Worm (Caenorhabditis elegans) whole organism, midembryonic: Measurements from ENCODE around the gene T09A5.5.
A peak's percentile ranks its signal among the peaks of the same experiment; 100 is the strongest.

Experiments used
- T22C8.4 ChIP-seq: fragments of 200-800 bp; sonication (Bioruptor generic); IDR thresholded peaks from 2 replicates; pipeline ENCODE4 v1.3.6; 2022; ENCODE audit warnings: missing genetic modification characterization, missing compliant biosample characterization
- cog-1 ChIP-seq: sonication (generic microtip); optimal IDR thresholded peaks from 2 replicates; lab custom pipeline; 2016; ENCODE audit warnings: missing genetic modification characterization, missing compliant biosample characterization
- flt-1 ChIP-seq: fragments of 200-800 bp; sonication (Bioruptor generic); IDR thresholded peaks from 2 replicates; pipeline ENCODE4 v1.3.6; 2022; ENCODE audit warnings: missing genetic modification characterization, missing compliant biosample characterization
- klf-2 ChIP-seq: fragments of 200-800 bp; sonication (Bioruptor generic); conservative IDR thresholded peaks from 2 replicates; pipeline ENCODE4 v1.3.6; 2022; ENCODE audit warnings: missing genetic modification reagents, missing genetic modification characterization, missing compliant biosample characterization
- med-1 ChIP-seq: sonication (generic microtip); optimal IDR thresholded peaks from 2 replicates; lab custom pipeline; 2017; ENCODE audit warnings: missing genetic modification characterization, mild to moderate bottlenecking, missing compliant biosample characterization, antibody characterized with exemption, missing genetic modification reagents; ENCODE audit not compliant: insufficient read depth
- ref-1 ChIP-seq: fragments of 200-800 bp; sonication (Bioruptor generic); conservative IDR thresholded peaks from 2 replicates; pipeline ENCODE4 v1.3.6; 2022; ENCODE audit warnings: missing genetic modification reagents, missing genetic modification characterization, missing compliant biosample characterization
- tab-1 ChIP-seq: fragments of 200-800 bp; sonication (Bioruptor generic); IDR thresholded peaks from 2 replicates; pipeline ENCODE4 v1.3.6; 2022; ENCODE audit warnings: missing genetic modification characterization, missing compliant biosample characterization
- ztf-23 ChIP-seq: fragments of 200-800 bp; sonication (Bioruptor generic); IDR thresholded peaks from 2 replicates; pipeline ENCODE4 v1.3.6; 2022; ENCODE audit warnings: missing genetic modification reagents, missing genetic modification characterization, missing compliant biosample characterization
- ztf-29 ChIP-seq: fragments of 200-800 bp; sonication (Bioruptor generic); IDR thresholded peaks from 2 replicates; pipeline ENCODE4 v1.3.6; 2022; ENCODE audit warnings: missing genetic modification reagents, missing genetic modification characterization, missing compliant biosample characterization

The T09A5.5 gene

DNA sequence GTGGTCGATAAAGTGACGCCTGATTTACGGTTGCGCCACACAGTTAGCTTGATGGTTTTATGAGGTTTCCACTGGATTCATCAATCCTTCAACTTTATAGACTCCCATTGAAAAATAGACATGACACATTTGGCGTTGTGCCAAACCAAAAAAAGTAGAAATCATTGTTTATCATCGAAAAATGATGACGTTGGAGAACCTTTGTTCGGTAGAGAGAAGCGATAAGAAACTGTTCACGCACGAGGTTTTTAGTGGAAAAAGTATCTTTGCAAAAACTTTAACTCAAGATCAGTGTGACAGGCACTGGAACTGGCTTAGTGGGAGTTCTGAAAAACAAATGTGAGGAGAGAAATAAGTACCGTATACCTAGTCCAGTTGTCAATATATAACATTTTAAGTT is 39.9 kb downstream of the T09A5.5 start:
- TF ChIP-seq ztf-29 (GFP tag; lab: Robert Waterston, UW) (no peak), ref-1 (GFP tag; lab: Robert Waterston, UW) (no peak), klf-2 (GFP tag; lab: Robert Waterston, UW) (no peak), tab-1 (GFP tag; lab: Robert Waterston, UW) (no peak), T22C8.4 (GFP tag; lab: Robert Waterston, UW) (no peak), cog-1 (tag; lab: Kevin White, UChicago) (no peak), ztf-23 (GFP tag; lab: Robert Waterston, UW) (no peak), med-1 (GFP tag; lab: Kevin White, UChicago) (no peak), flt-1 (GFP tag; lab: Robert Waterston, UW) (no peak)

DNA sequence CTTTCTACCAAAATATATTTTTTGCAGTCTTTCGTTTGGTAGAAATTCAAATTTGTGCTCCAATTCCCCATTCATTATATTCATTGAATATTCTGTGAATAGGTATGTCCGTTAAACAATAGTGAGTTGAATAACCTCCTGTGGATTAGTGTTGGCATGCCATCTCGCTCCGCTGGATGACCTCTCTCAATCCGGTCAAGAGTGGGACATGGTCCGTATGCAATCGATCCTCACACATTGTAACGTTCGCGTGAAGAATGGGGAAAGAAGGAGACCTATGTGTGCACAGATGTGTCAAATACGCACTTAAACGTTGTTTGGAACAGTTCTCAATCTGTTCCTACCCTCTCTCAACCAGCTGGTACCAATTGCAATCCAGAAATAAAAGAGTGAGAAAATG is 40.3 kb downstream of the T09A5.5 start:
- TF ChIP-seq ztf-23 (GFP tag; lab: Robert Waterston, UW), result no peak
- no peak for TF ChIP-seq med-1 (GFP tag; lab: Kevin White, UChicago)
- no peak for TF ChIP-seq ztf-29 (GFP tag; lab: Robert Waterston, UW)
- TF ChIP-seq ref-1 (GFP tag; lab: Robert Waterston, UW), result no peak
- TF ChIP-seq flt-1 (GFP tag; lab: Robert Waterston, UW), result no peak
- 0 out of 2 replicates have a peak, but pooled peaks have one; percentile 25 for TF ChIP-seq T22C8.4 (GFP tag; lab: Robert Waterston, UW)
- no peak for TF ChIP-seq cog-1 (tag; lab: Kevin White, UChicago)
- TF ChIP-seq tab-1 (GFP tag; lab: Robert Waterston, UW), result no peak

DNA sequence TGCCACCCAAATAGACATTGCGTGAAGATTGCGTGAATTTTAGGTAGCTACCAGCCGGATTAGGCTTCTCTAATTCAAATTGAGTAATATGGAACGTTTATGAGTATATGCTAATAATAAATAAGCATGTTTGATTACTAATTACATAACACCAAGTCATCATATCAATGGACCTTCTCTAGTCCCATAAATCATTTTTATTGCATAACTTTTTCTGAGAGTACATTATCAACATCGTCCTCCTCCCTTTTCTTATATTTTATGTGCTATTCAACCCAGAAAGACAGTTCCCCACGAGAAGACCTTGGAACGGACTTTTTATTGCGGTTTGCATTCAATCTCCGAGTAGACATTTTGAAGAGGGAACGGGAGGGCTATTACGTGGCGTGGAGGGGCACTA is 41.2 kb downstream of the T09A5.5 start:
- TF ChIP-seq ref-1 (GFP tag; lab: Robert Waterston, UW) (no peak), ztf-29 (GFP tag; lab: Robert Waterston, UW) (0 out of 2 replicates have a peak, but pooled peaks have one; percentile 26), flt-1 (GFP tag; lab: Robert Waterston, UW) (peak; percentile 61; the same call in 1 of the 2 replicates), tab-1 (GFP tag; lab: Robert Waterston, UW) (no peak), cog-1 (tag; lab: Kevin White, UChicago) (peak; percentile 36), klf-2 (GFP tag; lab: Robert Waterston, UW) (0 out of 2 replicates have a peak, but pooled peaks have one; percentile 43), med-1 (GFP tag; lab: Kevin White, UChicago) (no peak)

DNA sequence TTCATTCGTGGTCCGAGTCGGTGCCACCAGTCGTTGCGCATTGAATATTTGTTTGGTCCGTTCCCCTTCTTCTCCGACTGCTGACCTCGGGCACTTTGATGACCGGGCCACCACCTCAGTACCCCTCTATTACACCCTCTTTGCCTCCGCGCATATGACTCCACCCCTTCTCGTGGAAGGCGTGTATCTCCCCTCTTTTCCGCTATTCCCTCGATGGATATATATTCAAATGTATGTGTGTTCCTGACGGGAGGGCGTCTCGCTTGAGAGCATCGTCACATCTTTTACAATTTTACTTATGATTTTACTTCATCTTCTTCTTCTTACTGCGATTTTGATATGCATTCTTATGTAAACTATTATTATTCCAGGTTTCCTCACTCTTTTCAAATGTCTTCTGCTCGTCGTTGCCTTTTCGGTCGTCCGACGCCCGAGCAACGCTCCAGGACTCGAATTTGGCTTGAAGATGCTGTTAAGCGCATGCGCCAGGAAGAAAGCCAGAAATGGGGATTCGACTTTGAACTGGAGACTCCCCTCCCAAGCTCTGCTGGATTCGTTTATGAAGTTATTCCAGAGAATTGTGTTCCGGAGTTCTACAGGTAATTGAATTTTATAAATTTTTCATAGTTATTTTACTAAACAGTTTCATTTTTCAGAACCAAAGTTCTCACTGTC is 42.6 kb downstream of the T09A5.5 start, which contains the start of gene cki-1:
TSS of gene cki-1 (plus strand) at position 372 of the 675 bp plus-strand sequence.
- peak; percentile 58 for TF ChIP-seq flt-1 (GFP tag; lab: Robert Waterston, UW)
- TF ChIP-seq ztf-23 (GFP tag; lab: Robert Waterston, UW), result peak; percentile 61; the same call in 1 of the 2 replicates
- no peak for TF ChIP-seq med-1 (GFP tag; lab: Kevin White, UChicago)
- TF ChIP-seq ztf-29 (GFP tag; lab: Robert Waterston, UW), result no peak
- 0 out of 2 replicates have a peak, but pooled peaks have one; percentile 48 for TF ChIP-seq tab-1 (GFP tag; lab: Robert Waterston, UW)

DNA sequence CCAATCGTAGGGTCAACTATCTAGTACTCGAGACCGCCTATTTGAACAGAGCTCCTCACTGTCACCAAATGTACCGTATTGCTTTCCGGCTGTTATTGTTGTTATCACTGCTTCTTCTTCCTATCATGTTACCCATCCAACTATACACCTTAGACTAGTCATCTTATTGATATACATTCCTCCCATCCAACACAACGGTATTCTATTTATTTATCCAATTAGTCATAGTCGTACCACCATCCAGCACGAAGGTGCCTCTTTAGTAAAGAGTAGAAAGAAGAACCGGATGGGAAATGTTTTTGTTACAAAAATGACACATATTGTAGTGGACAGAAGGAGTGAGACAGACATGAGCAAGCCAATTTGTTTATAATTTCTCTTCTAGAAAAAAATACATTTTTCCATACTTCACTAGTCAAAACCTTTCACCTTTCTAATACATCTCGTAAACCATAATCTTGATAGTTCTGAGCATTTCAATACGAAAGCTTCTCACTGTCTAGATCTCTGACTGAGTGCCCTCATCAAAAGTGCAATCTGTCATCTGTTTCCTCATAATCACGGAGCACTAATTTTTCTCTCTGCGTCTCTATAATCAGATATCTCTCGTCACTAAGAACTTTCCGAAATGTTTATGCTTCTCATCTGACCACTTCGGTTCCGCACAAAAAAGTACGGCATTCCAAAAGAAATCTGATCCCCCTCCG is 43.3 kb downstream of the T09A5.5 start:
- no peak for TF ChIP-seq klf-2 (GFP tag; lab: Robert Waterston, UW)

DNA sequence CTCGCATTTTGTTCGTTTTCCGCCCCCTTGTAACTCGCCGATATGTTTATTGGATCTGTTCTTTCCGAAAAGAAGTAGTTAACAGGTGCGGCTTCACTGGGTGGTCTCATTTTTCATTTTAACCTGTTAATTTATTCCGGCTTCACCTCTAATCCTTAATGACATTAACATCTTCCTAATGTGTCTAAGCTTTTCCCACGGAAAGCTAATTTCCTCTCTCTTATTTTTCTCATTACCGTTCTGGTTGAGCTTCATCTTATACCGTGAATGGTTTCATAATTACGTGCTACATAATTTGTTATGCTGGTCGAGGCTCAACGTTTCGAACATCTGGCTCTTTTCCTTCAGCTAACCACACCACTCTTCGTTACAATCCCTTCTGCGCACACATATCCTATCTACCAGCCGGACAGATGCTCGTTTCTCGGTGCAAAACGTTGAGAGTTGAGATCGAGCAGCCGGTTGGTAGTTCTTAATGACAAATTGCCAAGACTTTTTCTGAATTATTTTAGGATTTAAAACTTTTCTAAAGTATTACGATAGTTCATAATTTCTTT is 44.1 kb downstream of the T09A5.5 start:
- no peak for TF ChIP-seq tab-1 (GFP tag; lab: Robert Waterston, UW)
- peak; percentile 85 for TF ChIP-seq cog-1 (tag; lab: Kevin White, UChicago)
- TF ChIP-seq ztf-29 (GFP tag; lab: Robert Waterston, UW), result no peak
- no peak for TF ChIP-seq ztf-23 (GFP tag; lab: Robert Waterston, UW)
- TF ChIP-seq flt-1 (GFP tag; lab: Robert Waterston, UW), result no peak

DNA sequence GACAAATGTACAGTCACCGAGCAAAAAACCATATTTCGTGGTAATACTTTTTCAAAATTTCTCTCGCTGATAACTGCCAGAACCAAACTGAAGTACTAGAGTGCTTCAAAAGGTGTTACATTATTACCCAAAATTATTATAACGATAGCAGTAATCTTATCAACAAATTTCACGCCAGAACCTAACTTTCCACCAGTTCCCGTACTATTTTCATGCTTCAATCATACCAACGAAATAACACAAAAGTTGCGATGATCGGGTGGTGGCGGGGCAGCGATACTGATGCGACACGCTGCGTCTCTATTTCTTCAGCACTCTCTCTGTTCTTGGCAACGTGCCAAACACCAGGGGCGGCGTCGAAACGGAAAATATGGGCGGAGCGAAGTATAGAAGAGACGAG is 44.6 kb downstream of the T09A5.5 start:
- TF ChIP-seq T22C8.4 (GFP tag; lab: Robert Waterston, UW) (no peak), med-1 (GFP tag; lab: Kevin White, UChicago) (no peak), cog-1 (tag; lab: Kevin White, UChicago) (no peak), ref-1 (GFP tag; lab: Robert Waterston, UW) (no peak), ztf-23 (GFP tag; lab: Robert Waterston, UW) (no peak), klf-2 (GFP tag; lab: Robert Waterston, UW) (no peak), tab-1 (GFP tag; lab: Robert Waterston, UW) (no peak), ztf-29 (GFP tag; lab: Robert Waterston, UW) (no peak), flt-1 (GFP tag; lab: Robert Waterston, UW) (no peak)

DNA sequence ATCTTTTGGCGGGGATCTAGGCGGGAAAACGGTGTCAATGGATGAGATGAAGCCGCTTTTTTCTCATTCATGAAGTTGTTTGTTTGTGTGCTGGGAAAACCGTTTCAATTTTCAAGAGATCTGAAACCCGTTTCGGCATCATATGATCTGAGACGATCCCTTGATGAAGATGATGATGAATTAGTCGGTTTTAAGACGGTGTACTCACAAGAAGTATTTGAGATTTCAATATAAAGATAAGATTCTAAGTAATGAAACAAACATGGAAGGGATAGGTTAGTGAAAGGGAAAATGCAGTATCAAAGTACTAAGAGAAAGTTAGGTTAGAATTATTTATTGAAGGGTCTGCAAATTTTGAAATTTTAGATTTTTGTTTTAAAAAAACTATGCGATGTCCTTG is 45.4 kb downstream of the T09A5.5 start:
- TF ChIP-seq flt-1 (GFP tag; lab: Robert Waterston, UW), result no peak

DNA sequence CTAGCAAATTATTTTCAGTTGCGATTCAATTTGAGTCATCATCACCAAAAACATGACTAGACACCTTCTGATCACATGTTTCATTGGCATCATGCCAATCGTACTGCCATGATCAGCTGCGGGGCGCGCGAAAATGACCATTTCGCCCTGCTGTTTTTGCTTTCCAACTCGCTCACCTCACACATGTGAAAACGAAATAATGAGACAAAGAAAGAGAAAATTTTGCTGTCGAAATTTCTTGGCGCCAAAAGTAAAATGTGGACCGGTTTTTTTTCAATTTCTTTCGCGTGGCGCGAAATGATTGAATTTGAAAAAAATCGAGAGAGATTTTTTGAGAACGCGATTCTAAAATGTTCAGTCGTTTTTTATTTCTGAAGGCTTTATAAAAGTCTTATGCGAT is 46.7 kb downstream of the T09A5.5 start:
- no peak for TF ChIP-seq flt-1 (GFP tag; lab: Robert Waterston, UW)
- no peak for TF ChIP-seq klf-2 (GFP tag; lab: Robert Waterston, UW)
- TF ChIP-seq ref-1 (GFP tag; lab: Robert Waterston, UW), result no peak
- no peak for TF ChIP-seq ztf-23 (GFP tag; lab: Robert Waterston, UW)
- TF ChIP-seq med-1 (GFP tag; lab: Kevin White, UChicago), result no peak
- no peak for TF ChIP-seq ztf-29 (GFP tag; lab: Robert Waterston, UW)
- no peak for TF ChIP-seq cog-1 (tag; lab: Kevin White, UChicago)
- TF ChIP-seq T22C8.4 (GFP tag; lab: Robert Waterston, UW), result no peak
- TF ChIP-seq tab-1 (GFP tag; lab: Robert Waterston, UW), result no peak
